Worm (Caenorhabditis elegans) whole organism, L3 larva: ENCODE data around the gene nhr-127.

Experiments
- ZK546.5 ChIP-seq: sonication (generic microtip); optimal IDR thresholded peaks from 2 replicates; lab custom pipeline; 2017; ENCODE audit warnings: missing biosample characterization, missing genetic modification characterization
- ama-1 ChIP-seq: fragments of 150-350 bp; optimal IDR thresholded peaks from 2 replicates; lab custom pipeline; 2018
- ceh-16 ChIP-seq: sonication (generic microtip); optimal IDR thresholded peaks from 2 replicates; lab custom pipeline; 2017; ENCODE audit warnings: missing biosample characterization, missing genetic modification characterization
- ceh-28 ChIP-seq: fragments of 150-350 bp; optimal IDR thresholded peaks from 2 replicates; lab custom pipeline; 2014; ENCODE audit warnings: missing biosample characterization, missing genetic modification reagents, missing genetic modification characterization
- ceh-82 ChIP-seq: fragments of 150-350 bp; optimal IDR thresholded peaks from 2 replicates; lab custom pipeline; 2014; ENCODE audit warnings: missing biosample characterization, missing genetic modification characterization
- egl-27 ChIP-seq: sonication (generic microtip); optimal IDR thresholded peaks from 4 replicates; lab custom pipeline; 2017; ENCODE audit warnings: missing biosample characterization, missing genetic modification reagents, missing genetic modification characterization
- egl-5 ChIP-seq: fragments of 150-350 bp; optimal IDR thresholded peaks from 2 replicates; lab custom pipeline; 2017; ENCODE audit warnings: missing biosample characterization, missing genetic modification reagents, missing genetic modification characterization, inconsistent platforms
- elt-2 ChIP-seq: sonication (generic microtip); optimal IDR thresholded peaks from 2 replicates; lab custom pipeline; 2016; ENCODE audit warnings: missing genetic modification reagents, mild to moderate bottlenecking, missing genetic modification characterization, missing compliant biosample characterization
- elt-3 ChIP-seq, 3 experiments: fragments of 150-350 bp in 1 of 3; sonication (generic microtip) in 2 of 3; optimal IDR thresholded peaks; 2 replicates in 2 of 3; 4 replicates in 1 of 3; lab custom pipeline; 2014 to 2017; ENCODE audit warnings: missing biosample characterization in 3 of 3, missing genetic modification characterization in 3 of 3
- eor-1 ChIP-seq, 2 experiments: fragments of 150-350 bp; optimal IDR thresholded peaks; 2 replicates each; lab custom pipeline; 2014 to 2018; ENCODE audit warnings: missing biosample characterization in 2 of 2, missing genetic modification characterization in 2 of 2
- fkh-10 ChIP-seq: sonication (generic microtip); optimal IDR thresholded peaks from 2 replicates; lab custom pipeline; 2017; ENCODE audit warnings: missing biosample characterization, missing genetic modification reagents, missing genetic modification characterization
- fos-1 ChIP-seq: fragments of 150-350 bp; optimal IDR thresholded peaks from 2 replicates; lab custom pipeline; 2014; ENCODE audit warnings: missing biosample characterization, missing genetic modification characterization
- jun-1 ChIP-seq: fragments of 150-350 bp; optimal IDR thresholded peaks from 2 replicates; lab custom pipeline; 2014; ENCODE audit warnings: missing biosample characterization, missing genetic modification reagents, missing genetic modification characterization
- lsy-12 ChIP-seq: sonication (generic microtip); optimal IDR thresholded peaks from 2 replicates; lab custom pipeline; 2016; ENCODE audit warnings: mild to moderate bottlenecking, missing genetic modification characterization, missing compliant biosample characterization
- mdl-1 ChIP-seq: fragments of 150-350 bp; optimal IDR thresholded peaks from 2 replicates; lab custom pipeline; 2014; ENCODE audit warnings: missing biosample characterization, missing genetic modification characterization
- nfya-1 ChIP-seq: sonication (generic microtip); optimal IDR thresholded peaks from 2 replicates; lab custom pipeline; 2017; ENCODE audit warnings: missing genetic modification characterization, mild to moderate bottlenecking, missing compliant biosample characterization, antibody characterized with exemption, moderate library complexity; ENCODE audit not compliant: insufficient read depth
- nhr-11 ChIP-seq: fragments of 150-350 bp; optimal IDR thresholded peaks from 2 replicates; lab custom pipeline; 2014; ENCODE audit warnings: missing biosample characterization, missing genetic modification characterization
- nhr-12 ChIP-seq: fragments of 150-350 bp; optimal IDR thresholded peaks from 2 replicates; lab custom pipeline; 2014; ENCODE audit warnings: missing biosample characterization, missing genetic modification characterization
- nhr-237 ChIP-seq: fragments of 150-350 bp; optimal IDR thresholded peaks from 2 replicates; lab custom pipeline; 2014; ENCODE audit warnings: missing biosample characterization, missing genetic modification characterization
- nhr-43 ChIP-seq: sonication (generic microtip); optimal IDR thresholded peaks from 2 replicates; lab custom pipeline; 2016; ENCODE audit warnings: mild to moderate bottlenecking, missing genetic modification characterization, missing compliant biosample characterization; ENCODE audit not compliant: poor library complexity, severe bottlenecking
- nhr-67 ChIP-seq: fragments of 150-350 bp; optimal IDR thresholded peaks from 2 replicates; lab custom pipeline; 2014; ENCODE audit warnings: missing biosample characterization, missing genetic modification characterization
- nhr-77 ChIP-seq: fragments of 150-350 bp; optimal IDR thresholded peaks from 2 replicates; lab custom pipeline; 2014; ENCODE audit warnings: missing biosample characterization, missing genetic modification characterization
- pha-4 ChIP-seq: fragments of 150-350 bp; optimal IDR thresholded peaks from 2 replicates; lab custom pipeline; 2014; ENCODE audit warnings: missing biosample characterization, missing genetic modification reagents, missing genetic modification characterization
- pqm-1 ChIP-seq: fragments of 150-350 bp; optimal IDR thresholded peaks from 2 replicates; lab custom pipeline; 2017; ENCODE audit warnings: missing biosample characterization, missing genetic modification characterization, inconsistent platforms
- sea-2 ChIP-seq: fragments of 150-350 bp; sonication (generic microtip); optimal IDR thresholded peaks from 4 replicates; lab custom pipeline; 2014; ENCODE audit warnings: missing biosample characterization, missing genetic modification reagents, missing genetic modification characterization
- skn-1 ChIP-seq: fragments of 150-350 bp; optimal IDR thresholded peaks from 2 replicates; lab custom pipeline; 2014; ENCODE audit warnings: missing biosample characterization, missing genetic modification characterization
- snpc-4 ChIP-seq: fragments of 150-350 bp; optimal IDR thresholded peaks from 2 replicates; lab custom pipeline; 2014; ENCODE audit warnings: missing biosample characterization, missing genetic modification characterization
- tbx-2 ChIP-seq: sonication (generic microtip); optimal IDR thresholded peaks from 2 replicates; lab custom pipeline; 2016; ENCODE audit warnings: mild to moderate bottlenecking, missing genetic modification characterization, missing compliant biosample characterization
- zag-1 ChIP-seq: fragments of 150-350 bp; optimal IDR thresholded peaks from 2 replicates; lab custom pipeline; 2014; ENCODE audit warnings: missing biosample characterization, missing genetic modification characterization
- ztf-11 ChIP-seq: fragments of 150-350 bp; optimal IDR thresholded peaks from 2 replicates; lab custom pipeline; 2014; ENCODE audit warnings: missing biosample characterization, missing genetic modification characterization

Gene nhr-127

DNA sequence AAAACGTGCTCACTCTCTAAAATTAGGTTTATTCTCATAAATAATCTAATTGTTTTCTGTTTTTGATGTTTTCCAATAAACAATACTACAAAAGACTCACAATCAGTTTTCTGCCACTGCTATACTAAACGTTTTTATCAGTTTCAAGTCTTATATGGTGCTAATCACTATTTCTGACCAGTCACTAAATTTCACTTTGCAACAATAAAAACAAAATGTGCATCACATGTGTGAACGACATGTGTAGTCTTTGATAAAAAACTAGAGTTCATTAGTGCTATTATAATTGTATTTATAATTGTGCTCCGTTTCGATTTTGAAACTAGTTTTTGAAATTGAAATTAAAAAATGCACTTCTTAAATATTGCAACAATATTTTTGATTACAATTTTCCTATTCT, 18.1 kb downstream of the nhr-127 start, which contains the start of gene cyp-37B1:
Gene cyp-37B1 (plus strand): TSS at position 199 of the 400 bp plus-strand sequence.
- TF ChIP-seq ztf-11 (tag; lab: Kevin White, UChicago): no peak
- no peak for TF ChIP-seq egl-5 (tag; lab: Kevin White, UChicago)
- TF ChIP-seq eor-1 (tag; optimal IDR thresholded peaks at IDR 0.05; lab: Kevin White, UChicago): no peak
- peak; percentile 10 for TF ChIP-seq jun-1
- peak; percentile 97 for TF ChIP-seq pqm-1 (tag; lab: Kevin White, UChicago)
- TF ChIP-seq elt-2: peak; percentile 93
- TF ChIP-seq nhr-12 (tag; lab: Kevin White, UChicago): no peak
- TF ChIP-seq pha-4: peak; percentile 73
- TF ChIP-seq lsy-12: no peak

DNA sequence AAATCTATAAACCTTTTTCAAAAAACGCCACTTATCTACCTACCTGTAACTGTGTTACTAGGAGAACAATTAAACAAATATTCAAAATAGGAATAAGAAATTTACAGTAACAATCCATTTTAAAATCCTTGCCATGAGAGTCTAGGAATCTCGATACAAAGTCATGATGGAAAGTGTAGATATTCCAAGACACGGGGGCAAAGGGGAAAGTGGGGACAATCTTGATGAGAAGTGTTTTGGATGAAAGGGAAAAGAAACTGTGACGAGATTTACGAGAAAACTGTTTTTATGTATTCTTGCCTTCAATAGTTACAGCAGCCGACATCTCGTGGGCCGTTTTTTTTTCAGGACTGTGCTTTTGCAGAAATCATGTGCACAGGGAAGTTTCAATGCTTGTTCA, 22.4 kb downstream of the nhr-127 start, which contains the start of gene F28G4.2:
Gene F28G4.2 (minus strand): TSS at position 175 of the 400 bp plus-strand sequence.
- TF ChIP-seq ceh-16 (tag; lab: Kevin White, UChicago) (no peak), sea-2 (GFP tag; lab: Kevin White, UChicago) (no peak), elt-3 (tag; optimal IDR thresholded peaks at IDR 0.05; lab: Kevin White, UChicago) (no peak), ZK546.5 (tag; lab: Kevin White, UChicago) (no peak), egl-27 (no peak), ceh-28 (tag; lab: Kevin White, UChicago) (no peak)

DNA sequence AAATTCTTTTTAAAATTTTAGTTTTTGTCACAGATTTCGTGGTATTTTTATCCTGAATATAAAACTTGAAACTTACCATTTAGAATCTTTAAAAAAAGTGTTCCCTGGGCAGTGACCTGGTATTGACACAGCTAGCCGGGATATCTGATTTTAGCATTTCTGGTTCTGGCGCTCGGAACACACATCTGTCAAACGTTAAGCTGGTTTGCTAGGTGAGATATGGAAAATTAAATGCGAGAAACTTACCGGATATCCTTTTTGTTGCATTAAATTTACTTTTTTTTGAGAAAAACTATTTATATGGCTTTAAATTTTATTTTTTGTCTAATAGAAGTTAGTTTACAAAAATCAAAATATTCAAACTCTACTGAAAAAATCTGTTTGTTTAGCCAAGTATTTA, 26.0 kb downstream of the nhr-127 start, which contains the start of gene F28G4.4:
Gene F28G4.4 (minus strand): TSS at position 101 of the 400 bp plus-strand sequence.
- TF ChIP-seq ama-1 (lab: Kevin White, UChicago) (no peak), pqm-1 (tag; lab: Kevin White, UChicago) (no peak)

DNA sequence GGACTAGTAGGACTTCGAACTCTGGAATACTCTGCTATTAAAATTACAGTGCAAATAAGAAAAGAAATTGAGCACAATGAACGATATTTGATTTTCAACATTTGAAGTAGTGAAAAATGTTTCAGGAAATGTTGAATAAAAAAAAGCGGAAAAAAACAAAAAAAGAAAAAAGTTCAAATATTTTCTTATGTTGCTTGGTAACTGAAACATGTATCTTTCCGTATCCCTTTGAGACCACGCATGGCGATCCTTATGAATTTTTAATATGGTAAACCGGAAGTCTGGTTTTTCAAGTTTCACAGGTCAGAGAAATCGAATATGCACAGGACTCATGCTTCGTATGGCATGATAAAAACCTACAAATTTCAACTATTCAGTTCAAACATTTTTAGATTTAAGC, 27.8 kb downstream of the nhr-127 start, which contains the start of gene F28G4.3:
Gene F28G4.3 (minus strand): TSS at position 101 of the 400 bp plus-strand sequence.
- TF ChIP-seq fkh-10 (GFP tag; lab: Kevin White, UChicago) (no peak), zag-1 (tag; lab: Kevin White, UChicago) (no peak), nhr-11 (tag; lab: Kevin White, UChicago) (no peak), pqm-1 (tag; lab: Kevin White, UChicago) (no peak), snpc-4 (tag; lab: Kevin White, UChicago) (no peak), nhr-67 (no peak), nhr-12 (tag; lab: Kevin White, UChicago) (no peak), nhr-77 (tag; lab: Kevin White, UChicago) (no peak)

ce11 chrV:16292409-16292808, 32.6 kb downstream of the nhr-127 start, which contains the start of gene oac-5:
TSS of gene oac-5 (plus strand) at chrV:16292709.
- TF ChIP-seq pqm-1 (tag; lab: Kevin White, UChicago) (peak; percentile 12), zag-1 (tag; lab: Kevin White, UChicago) (no peak), elt-2 (peak; percentile 42)

ce11 chrV:16297070-16297469, 37.3 kb downstream of the nhr-127 start, which contains the start of gene srbc-83:
TSS of gene srbc-83 (plus strand) at chrV:16297370.
- TF ChIP-seq fos-1 (no peak), nfya-1 (tag; lab: Kevin White, UChicago) (no peak), nhr-237 (no peak), ztf-11 (tag; lab: Kevin White, UChicago) (no peak), nhr-43 (tag; lab: Kevin White, UChicago) (no peak)

ce11 chrV:16298669-16299068, 38.9 kb downstream of the nhr-127 start, which contains the start of gene srbc-84:
TSS of gene srbc-84 (plus strand) at chrV:16298969.
- TF ChIP-seq lsy-12: no peak
- no peak for TF ChIP-seq pha-4
- TF ChIP-seq ceh-82: no peak
- TF ChIP-seq nhr-237: no peak
- TF ChIP-seq tbx-2 (tag; lab: Kevin White, UChicago): no peak
- no peak for TF ChIP-seq skn-1
- no peak for TF ChIP-seq fkh-10 (GFP tag; lab: Kevin White, UChicago)
- TF ChIP-seq mdl-1 (tag; lab: Kevin White, UChicago): no peak
- TF ChIP-seq nhr-11 (tag; lab: Kevin White, UChicago): no peak
- no peak for TF ChIP-seq elt-3 (tag; optimal IDR thresholded peaks at IDR 0.05; lab: Kevin White, UChicago)
- no peak for TF ChIP-seq fos-1
- no peak for TF ChIP-seq zag-1 (tag; lab: Kevin White, UChicago)
- TF ChIP-seq egl-5 (tag; lab: Kevin White, UChicago): no peak
- no peak for TF ChIP-seq pqm-1 (tag; lab: Kevin White, UChicago)
